Fruit fly (Drosophila melanogaster): Measurements from ENCODE around the gene Ten-m.

The Ten-m gene

DNA sequence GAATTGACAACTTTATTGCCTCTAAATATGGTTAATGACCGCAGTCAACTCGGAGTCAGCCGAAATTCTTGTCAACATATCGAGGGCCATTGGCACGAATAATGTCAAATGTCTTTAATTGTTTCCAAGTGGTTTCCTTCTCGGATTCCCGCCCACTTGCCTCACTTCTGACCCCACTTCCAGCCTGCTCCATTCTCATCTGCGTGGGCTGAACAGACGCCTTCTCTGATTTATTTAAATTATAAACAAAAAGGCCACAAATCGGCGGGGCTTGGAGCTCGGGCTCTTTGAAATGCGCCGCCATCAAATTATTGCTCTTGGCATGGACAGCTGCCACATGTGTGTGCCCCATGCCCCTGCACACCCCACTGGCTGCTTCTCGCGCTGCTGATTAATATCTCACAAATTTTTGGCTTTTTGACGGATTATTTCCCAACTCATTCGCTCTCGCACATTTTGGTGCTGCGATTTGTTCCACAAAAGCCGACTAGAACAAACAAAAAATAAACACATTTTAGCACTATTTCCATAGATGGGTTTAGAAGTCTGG, 17.4 kb downstream of the Ten-m start:
- TF ChIP-seq Mio (GFP tag; optimal IDR thresholded peaks at IDR 0.05) (no peak), CG32264 (GFP tag; optimal IDR thresholded peaks at IDR 0.05) (no peak), N (GFP tag; optimal IDR thresholded peaks at IDR 0.05) (no peak), Hr83 (GFP tag; optimal IDR thresholded peaks at IDR 0.05; ENCODE audit: poor library complexity, severe bottlenecking) (no peak), dsf (GFP tag; optimal IDR thresholded peaks at IDR 0.05; ENCODE audit: borderline replicate concordance) (no peak), CrebA (GFP tag; optimal IDR thresholded peaks at IDR 0.05; ENCODE audit: borderline replicate concordance) (no peak), psq (GFP tag; optimal IDR thresholded peaks at IDR 0.05) (no peak), ey (GFP tag; optimal IDR thresholded peaks at IDR 0.05) (no peak), Sp1 (GFP tag; optimal IDR thresholded peaks at IDR 0.05) (no peak), woc (GFP tag; optimal IDR thresholded peaks at IDR 0.05) (no peak), jim (GFP tag; optimal IDR thresholded peaks at IDR 0.05) (no peak), CG9705 (GFP tag; optimal IDR thresholded peaks at IDR 0.05) (no peak)

DNA sequence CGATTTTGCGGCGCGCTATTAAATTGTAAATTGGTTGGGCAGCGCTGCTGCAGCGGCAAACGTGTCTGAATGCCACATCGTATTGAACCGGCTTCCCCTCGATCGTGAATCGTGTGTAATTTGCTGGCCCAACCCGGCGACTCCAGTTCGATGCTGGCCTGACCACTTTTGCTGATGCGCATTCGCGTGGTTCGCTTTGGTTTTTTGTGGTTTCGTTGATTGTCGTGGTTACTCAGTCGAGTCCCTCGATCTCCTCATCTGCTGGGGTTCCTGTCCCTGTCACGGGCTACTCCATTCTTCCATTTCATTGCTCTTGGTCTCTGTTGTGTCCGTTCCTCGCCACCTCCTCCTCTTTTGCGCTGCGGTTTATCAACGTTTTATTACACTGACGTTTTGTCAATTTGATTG, 18.6 kb downstream of the Ten-m start:
- TF ChIP-seq Dif (GFP tag; optimal IDR thresholded peaks at IDR 0.05; ENCODE audit: partially characterized antibody) (no peak), tai (GFP tag; optimal IDR thresholded peaks at IDR 0.05) (no peak), brk (GFP tag; optimal IDR thresholded peaks at IDR 0.05) (peak; percentile 23), Rel (GFP tag; optimal IDR thresholded peaks at IDR 0.05) (peak; percentile 18), Rel (tag; optimal IDR thresholded peaks at IDR 0.05) (no peak), dl (GFP tag; optimal IDR thresholded peaks at IDR 0.05; ENCODE audit: insufficient read depth in 1 of 2, partially characterized antibody in 2 of 2) (peak in 1 of 2 experiments; percentile 12), pan (optimal IDR thresholded peaks at IDR 0.05) (no peak), rgr (GFP tag; optimal IDR thresholded peaks at IDR 0.05) (no peak), Vsx2 (GFP tag; optimal IDR thresholded peaks at IDR 0.05; ENCODE audit: partially characterized antibody) (peak; percentile 29), fru (GFP tag; optimal IDR thresholded peaks at IDR 0.05) (peak; percentile 60), Hr83 (GFP tag; optimal IDR thresholded peaks at IDR 0.05; ENCODE audit: poor library complexity, severe bottlenecking) (peak; percentile 13), Mio (GFP tag; optimal IDR thresholded peaks at IDR 0.05) (no peak), CrebA (GFP tag; optimal IDR thresholded peaks at IDR 0.05; ENCODE audit: borderline replicate concordance) (no peak), psq (GFP tag; optimal IDR thresholded peaks at IDR 0.05) (peak; percentile 76)

DNA sequence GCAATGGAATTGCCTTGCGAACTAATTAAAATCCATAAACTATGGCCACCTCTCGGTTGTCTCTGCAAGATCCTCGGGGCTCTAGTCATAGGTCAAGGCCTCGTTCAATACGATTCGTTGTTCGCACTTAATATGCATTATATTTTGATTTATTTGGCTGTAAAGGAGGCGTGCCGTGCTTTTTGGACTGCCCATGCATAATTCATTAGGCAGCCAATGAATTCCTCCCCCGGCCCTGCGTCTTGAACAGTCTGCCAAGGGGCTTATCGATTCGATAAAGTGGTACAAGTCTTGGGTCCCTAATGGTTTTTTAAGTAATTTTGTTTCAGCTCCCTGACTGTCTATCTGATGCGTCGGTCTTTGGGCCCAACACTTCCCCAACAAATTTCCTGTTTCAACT, 28.9 kb downstream of the Ten-m start:
- no peak for TF ChIP-seq tai (GFP tag; optimal IDR thresholded peaks at IDR 0.05)
- no peak for TF ChIP-seq br (GFP tag; optimal IDR thresholded peaks at IDR 0.05)
- TF ChIP-seq Hr78 (GFP tag; optimal IDR thresholded peaks at IDR 0.05), result no peak
- no peak for TF ChIP-seq rgr (GFP tag; optimal IDR thresholded peaks at IDR 0.05)
- no peak for TF ChIP-seq brk (GFP tag; optimal IDR thresholded peaks at IDR 0.05)
- no peak for TF ChIP-seq N (GFP tag; optimal IDR thresholded peaks at IDR 0.05)
- no peak for TF ChIP-seq dmrt93B (GFP tag; optimal IDR thresholded peaks at IDR 0.05)
- TF ChIP-seq CrebA (GFP tag; optimal IDR thresholded peaks at IDR 0.05; ENCODE audit: borderline replicate concordance), result no peak
- no peak for TF ChIP-seq Vsx2 (GFP tag; optimal IDR thresholded peaks at IDR 0.05; ENCODE audit: partially characterized antibody)
- TF ChIP-seq Hnf4 (GFP tag; optimal IDR thresholded peaks at IDR 0.05), result no peak
- TF ChIP-seq psq (GFP tag; optimal IDR thresholded peaks at IDR 0.05), result no peak
- no peak for TF ChIP-seq fru (GFP tag; optimal IDR thresholded peaks at IDR 0.05)
- no peak for TF ChIP-seq CG32264 (GFP tag; optimal IDR thresholded peaks at IDR 0.05)
- no peak for TF ChIP-seq pan (optimal IDR thresholded peaks at IDR 0.05)
- no peak for TF ChIP-seq Sp1 (GFP tag; optimal IDR thresholded peaks at IDR 0.05)

DNA sequence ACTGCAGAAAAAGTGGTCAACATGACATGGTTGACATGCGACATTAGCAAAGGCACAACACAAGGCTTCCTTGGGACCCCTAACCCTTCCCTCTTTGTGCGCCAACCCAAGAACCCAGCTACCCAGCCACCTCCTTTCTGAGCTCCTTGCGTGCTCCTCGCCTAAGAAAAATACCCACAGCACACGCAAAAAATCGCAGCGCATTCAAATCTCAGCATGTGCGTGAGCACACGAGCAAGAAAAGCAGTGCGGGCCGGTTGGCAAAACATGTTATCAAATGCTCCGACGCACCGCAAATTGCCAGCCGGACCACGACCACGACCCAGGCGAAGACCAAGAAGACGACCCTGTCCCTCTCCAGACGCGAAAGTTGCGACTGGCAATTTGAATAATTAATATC, 30.2 kb downstream of the Ten-m start:
- no peak for TF ChIP-seq Dfd (GFP tag; optimal IDR thresholded peaks at IDR 0.05)
- TF ChIP-seq OdsH (GFP tag; optimal IDR thresholded peaks at IDR 0.05), result no peak
- TF ChIP-seq Vsx2 (GFP tag; optimal IDR thresholded peaks at IDR 0.05; ENCODE audit: partially characterized antibody), result peak; percentile 4

DNA sequence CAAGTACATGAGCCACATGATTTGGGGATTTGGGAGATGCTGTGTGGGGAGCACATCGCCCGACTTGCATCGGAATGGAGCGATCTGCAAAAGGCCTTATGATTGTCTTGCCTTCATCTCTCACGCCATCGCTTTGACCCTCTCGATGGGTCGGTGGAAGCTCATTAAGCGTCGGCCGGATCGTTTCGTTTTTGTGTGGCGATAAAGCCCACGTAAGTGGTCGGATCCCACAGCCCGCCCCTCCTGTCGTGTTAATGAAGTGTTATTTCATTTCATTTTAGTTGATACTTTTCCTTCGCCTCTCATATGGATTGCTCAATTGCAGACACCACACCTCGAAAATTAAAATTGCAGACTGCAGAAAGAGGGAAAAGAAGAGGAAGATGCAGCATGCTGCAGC, 30.9 kb downstream of the Ten-m start:
- TF ChIP-seq ey (GFP tag; optimal IDR thresholded peaks at IDR 0.05), result no peak
- no peak for TF ChIP-seq dmrt93B (GFP tag; optimal IDR thresholded peaks at IDR 0.05)
- TF ChIP-seq Myc (optimal IDR thresholded peaks at IDR 0.05), result no peak
- TF ChIP-seq Dif (GFP tag; optimal IDR thresholded peaks at IDR 0.05; ENCODE audit: partially characterized antibody), result no peak
- TF ChIP-seq Abd-B (GFP tag; optimal IDR thresholded peaks at IDR 0.05), result no peak
- no peak for TF ChIP-seq Hr83 (GFP tag; optimal IDR thresholded peaks at IDR 0.05; ENCODE audit: poor library complexity, severe bottlenecking)
- TF ChIP-seq HLH106 (tag; optimal IDR thresholded peaks at IDR 0.05), result no peak
- TF ChIP-seq Hr78 (GFP tag; optimal IDR thresholded peaks at IDR 0.05), result no peak
- no peak for TF ChIP-seq Vsx2 (GFP tag; optimal IDR thresholded peaks at IDR 0.05; ENCODE audit: partially characterized antibody)
- TF ChIP-seq tai (GFP tag; optimal IDR thresholded peaks at IDR 0.05), result no peak
- no peak for TF ChIP-seq Jra (GFP tag; optimal IDR thresholded peaks at IDR 0.05)
- TF ChIP-seq jim (GFP tag; optimal IDR thresholded peaks at IDR 0.05), result no peak
- no peak for TF ChIP-seq h (GFP tag; optimal IDR thresholded peaks at IDR 0.05)
- TF ChIP-seq CrebA (GFP tag; optimal IDR thresholded peaks at IDR 0.05; ENCODE audit: borderline replicate concordance), result no peak
- TF ChIP-seq OdsH (GFP tag; optimal IDR thresholded peaks at IDR 0.05), result no peak
- TF ChIP-seq Hnf4 (GFP tag; optimal IDR thresholded peaks at IDR 0.05), result no peak
- TF ChIP-seq Rel (GFP tag; optimal IDR thresholded peaks at IDR 0.05), result no peak
- TF ChIP-seq Rel (tag; optimal IDR thresholded peaks at IDR 0.05), result no peak
- no peak for TF ChIP-seq foxo (GFP tag; optimal IDR thresholded peaks at IDR 0.05)
- TF ChIP-seq rgr (GFP tag; optimal IDR thresholded peaks at IDR 0.05), result no peak
- no peak for TF ChIP-seq fru (GFP tag; optimal IDR thresholded peaks at IDR 0.05)
